Worm (Caenorhabditis elegans) whole organism, young adult: ENCODE measurements around the gene F13B6.2.

Experiments used
- efl-1 ChIP-seq: fragments of 150-350 bp; optimal IDR thresholded peaks from 2 replicates; lab custom pipeline; 2014; ENCODE audit warnings: missing biosample characterization, missing genetic modification reagents, missing genetic modification characterization
- hlh-12 ChIP-seq: sonication (generic microtip); optimal IDR thresholded peaks from 2 replicates; lab custom pipeline; 2016; ENCODE audit warnings: missing genetic modification characterization, missing compliant biosample characterization
- snpc-3.4 ChIP-seq: sonication (generic microtip); optimal IDR thresholded peaks from 2 replicates; lab custom pipeline; 2017; ENCODE audit warnings: missing genetic modification characterization, mild to moderate bottlenecking, missing compliant biosample characterization, antibody characterized with exemption, moderate library complexity, missing genotype, missing genetic modification reagents
- unc-62 ChIP-seq: fragments of 150-350 bp; optimal IDR thresholded peaks from 2 replicates; lab custom pipeline; 2014; ENCODE audit warnings: missing biosample characterization, missing genetic modification reagents, missing genetic modification characterization
- zfh-2 ChIP-seq: fragments of 200-800 bp; sonication (Bioruptor generic); conservative IDR thresholded peaks from 2 replicates; pipeline ENCODE4 v1.3.6; 2022; ENCODE audit warnings: missing genetic modification reagents, missing genetic modification characterization, missing compliant biosample characterization
- ztf-28 ChIP-seq: fragments of 200-800 bp; sonication (Bioruptor generic); IDR thresholded peaks from 2 replicates; pipeline ENCODE4 v1.3.6; 2022; ENCODE audit warnings: missing genetic modification reagents, missing genetic modification characterization, missing compliant biosample characterization

DNA sequence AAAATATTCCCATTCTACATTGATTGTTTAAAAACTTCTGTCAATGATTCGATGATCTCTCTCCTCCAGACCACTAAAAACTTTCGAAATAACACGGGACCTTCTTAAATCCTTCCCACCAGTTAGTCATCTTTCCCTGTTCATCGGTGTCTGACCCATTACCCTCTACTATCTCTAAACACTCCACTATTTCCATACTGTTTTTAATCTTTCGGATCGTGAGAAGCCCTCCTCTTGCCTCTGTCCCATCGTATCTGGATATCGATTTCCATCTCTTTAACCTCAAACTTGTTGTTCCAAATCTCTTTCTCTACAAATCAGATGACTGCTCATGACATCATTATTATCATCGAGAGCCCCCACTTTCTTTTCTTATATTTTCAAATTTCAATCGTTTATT is 31.8 kb downstream of the F13B6.2 start:
- TF ChIP-seq snpc-3.4 (tag; lab: Kevin White, UChicago) (no peak), unc-62 (no peak), efl-1 (no peak), hlh-12 (tag; lab: Kevin White, UChicago) (no peak), ztf-28 (no peak), zfh-2 (GFP tag; lab: Robert Waterston, UW) (no peak)
